Worm (Caenorhabditis elegans) whole organism, late embryonic: Measurements from ENCODE around the gene mthf-1.

Experiments used
- gmeb-2 ChIP-seq: sonication (generic microtip); optimal IDR thresholded peaks from 2 replicates; lab custom pipeline; 2016; ENCODE audit warnings: missing genetic modification characterization, inconsistent platforms, missing compliant biosample characterization
- unc-55 ChIP-seq: sonication (generic microtip); optimal IDR thresholded peaks from 2 replicates; lab custom pipeline; 2017; ENCODE audit warnings: missing biosample characterization, missing genetic modification reagents, missing genetic modification characterization

- TF ChIP-seq gmeb-2 (tag; lab: Kevin White, UChicago) (no peak), unc-55 (GFP tag; lab: Kevin White, UChicago) (no peak)
Measured at ce11 chrII:7724603-7725002, 53.0 kb downstream of the mthf-1 start, which contains the start of gene cpna-2.
